Fruit fly (Drosophila melanogaster) whole organism, prepupa: ENCODE results near the gene unk.

Experiments
- CG11294 ChIP-seq: fragments of 200-800 bp; sonication (Bioruptor generic); IDR thresholded peaks from 2 replicates; pipeline ENCODE4 v1.3.6; 2022; ENCODE audit warnings: missing biosample characterization, missing genetic modification characterization
- CG11762 ChIP-seq: fragments of 200-800 bp; sonication (Bioruptor generic); optimal IDR thresholded peaks from 3 replicates; lab custom pipeline; 2016; ENCODE audit warnings: missing biosample characterization, missing genetic modification characterization; ENCODE audit not compliant: insufficient read depth
- CG11902 ChIP-seq: fragments of 200-800 bp; sonication (Bioruptor generic); optimal IDR thresholded peaks from 3 replicates; lab custom pipeline; 2016; ENCODE audit warnings: missing biosample characterization, missing genetic modification characterization
- CG15336 ChIP-seq: fragments of 200-800 bp; sonication (Bioruptor generic); IDR thresholded peaks from 2 replicates; pipeline ENCODE4 v1.3.6; 2022; ENCODE audit warnings: missing biosample characterization, missing genetic modification characterization
- CG3032 ChIP-seq: fragments of 200-800 bp; optimal IDR thresholded peaks from 2 replicates; lab custom pipeline; 2019; ENCODE audit warnings: missing biosample characterization, mild to moderate bottlenecking, missing genetic modification characterization, moderate library complexity
- CG34406 ChIP-seq: fragments of 200-800 bp; sonication (Bioruptor generic); optimal IDR thresholded peaks from 3 replicates; lab custom pipeline; 2016; ENCODE audit warnings: missing biosample characterization, missing genetic modification characterization
- CG3919 ChIP-seq: fragments of 200-800 bp; sonication (Bioruptor generic); optimal IDR thresholded peaks from 3 replicates; lab custom pipeline; 2016; ENCODE audit warnings: missing biosample characterization, missing genetic modification characterization
- CG6163 ChIP-seq: fragments of 200-800 bp; sonication (Bioruptor generic); IDR thresholded peaks from 3 replicates; pipeline ENCODE4 v1.3.6; 2022; ENCODE audit warnings: missing biosample characterization, missing genetic modification characterization
- CG6276 ChIP-seq: fragments of 200-800 bp; sonication (Bioruptor generic); optimal IDR thresholded peaks from 2 replicates; lab custom pipeline; 2017; ENCODE audit warnings: missing biosample characterization, mild to moderate bottlenecking, missing genetic modification characterization
- CG6792 ChIP-seq: fragments of 200-800 bp; sonication (Bioruptor generic); optimal IDR thresholded peaks from 3 replicates; lab custom pipeline; 2016; ENCODE audit warnings: missing biosample characterization, missing genetic modification characterization
- CG6808 ChIP-seq: fragments of 200-800 bp; sonication (Bioruptor generic); optimal IDR thresholded peaks from 3 replicates; lab custom pipeline; 2017; ENCODE audit warnings: missing biosample characterization, missing genetic modification characterization, mild to moderate bottlenecking, moderate library complexity, missing genetic modification reagents
- CG8632 ChIP-seq: fragments of 200-800 bp; sonication (Bioruptor generic); optimal IDR thresholded peaks from 3 replicates; lab custom pipeline; 2016; ENCODE audit warnings: missing biosample characterization, missing genetic modification characterization
- CG9139 ChIP-seq: fragments of 200-800 bp; sonication (Bioruptor generic); optimal IDR thresholded peaks from 3 replicates; lab custom pipeline; 2017; ENCODE audit warnings: missing biosample characterization, mild to moderate bottlenecking, missing genetic modification characterization
- Eip75B ChIP-seq: fragments of 200-800 bp; sonication (Bioruptor generic); optimal IDR thresholded peaks from 3 replicates; lab custom pipeline; 2016; ENCODE audit warnings: missing biosample characterization, missing genetic modification characterization
- Eip78C ChIP-seq: fragments of 200-800 bp; sonication (Bioruptor generic); peaks from one replicate; lab custom pipeline; 2016; ENCODE audit warnings: missing biosample characterization, missing genetic modification characterization
- Ets21C ChIP-seq: fragments of 200-800 bp; sonication (Bioruptor generic); optimal IDR thresholded peaks from 3 replicates; lab custom pipeline; 2016; ENCODE audit warnings: missing biosample characterization, missing genetic modification characterization
- Gug ChIP-seq: fragments of 200-800 bp; sonication (Bioruptor generic); IDR thresholded peaks from 2 replicates; pipeline ENCODE4 v1.3.6; 2022; ENCODE audit warnings: missing biosample characterization, missing genetic modification characterization
- Hr39 ChIP-seq: fragments of 200-800 bp; sonication (Bioruptor generic); optimal IDR thresholded peaks from 2 replicates; lab custom pipeline; 2016; ENCODE audit warnings: missing biosample characterization, missing genetic modification characterization
- Hr4 ChIP-seq: fragments of 200-800 bp; sonication (Bioruptor generic); optimal IDR thresholded peaks from 3 replicates; lab custom pipeline; 2016; ENCODE audit warnings: missing biosample characterization, missing genetic modification characterization
- Met ChIP-seq: fragments of 200-800 bp; sonication (Bioruptor generic); optimal IDR thresholded peaks from 3 replicates; lab custom pipeline; 2016; ENCODE audit warnings: missing biosample characterization, missing genetic modification characterization
- Smox ChIP-seq: fragments of 200-800 bp; sonication (Bioruptor generic); optimal IDR thresholded peaks from 3 replicates; lab custom pipeline; 2016; ENCODE audit warnings: missing biosample characterization, missing genetic modification characterization
- Sox102F ChIP-seq: fragments of 200-800 bp; sonication (Bioruptor generic); optimal IDR thresholded peaks from 2 replicates; lab custom pipeline; 2016; ENCODE audit warnings: missing biosample characterization, mild to moderate bottlenecking, missing genetic modification characterization
- acj6 ChIP-seq: fragments of 200-800 bp; sonication (Bioruptor generic); optimal IDR thresholded peaks from 3 replicates; lab custom pipeline; 2016; ENCODE audit warnings: missing biosample characterization, missing genetic modification characterization
- dac ChIP-seq: fragments of 200-800 bp; sonication (Bioruptor generic); optimal IDR thresholded peaks from 2 replicates; lab custom pipeline; 2017; ENCODE audit warnings: missing biosample characterization, mild to moderate bottlenecking, missing genetic modification characterization
- dsx ChIP-seq: fragments of 200-800 bp; optimal IDR thresholded peaks from 3 replicates; lab custom pipeline; 2019; ENCODE audit warnings: missing biosample characterization, mild to moderate bottlenecking, missing genetic modification characterization, moderate library complexity; ENCODE audit not compliant: poor library complexity, severe bottlenecking
- eg ChIP-seq: fragments of 200-800 bp; sonication (Bioruptor generic); IDR thresholded peaks from 3 replicates; pipeline ENCODE4 v1.3.6; 2022; ENCODE audit warnings: missing biosample characterization, missing genetic modification characterization
- esn ChIP-seq: fragments of 200-800 bp; sonication (Bioruptor generic); optimal IDR thresholded peaks from 2 replicates; lab custom pipeline; 2016; ENCODE audit warnings: missing biosample characterization, mild to moderate bottlenecking, missing genetic modification characterization, moderate library complexity
- fd59A ChIP-seq: fragments of 200-800 bp; sonication (Bioruptor generic); optimal IDR thresholded peaks from 2 replicates; lab custom pipeline; 2017; ENCODE audit warnings: missing biosample characterization, mild to moderate bottlenecking, missing genetic modification characterization, missing genetic modification reagents
- fd85E ChIP-seq: fragments of 200-800 bp; sonication (Bioruptor generic); optimal IDR thresholded peaks from 3 replicates; lab custom pipeline; 2016; ENCODE audit warnings: missing biosample characterization, missing genetic modification characterization
- fkh ChIP-seq: fragments of 200-800 bp; sonication (Bioruptor generic); optimal IDR thresholded peaks from 3 replicates; lab custom pipeline; 2017; ENCODE audit warnings: missing biosample characterization, mild to moderate bottlenecking, missing genetic modification characterization, moderate library complexity
- lz ChIP-seq: fragments of 200-800 bp; sonication (Bioruptor generic); optimal IDR thresholded peaks from 3 replicates; lab custom pipeline; 2016; ENCODE audit warnings: missing biosample characterization, missing genetic modification characterization
- net ChIP-seq: fragments of 200-800 bp; sonication (Bioruptor generic); optimal IDR thresholded peaks from 3 replicates; lab custom pipeline; 2016; ENCODE audit warnings: missing biosample characterization, missing genetic modification characterization
- spab ChIP-seq: fragments of 200-800 bp; sonication (Bioruptor generic); optimal IDR thresholded peaks from 2 replicates; lab custom pipeline; 2017; ENCODE audit warnings: missing biosample characterization, mild to moderate bottlenecking, missing genetic modification characterization, missing genetic modification reagents
- ss ChIP-seq, 2 experiments: fragments of 200-800 bp; sonication (Bioruptor generic); optimal IDR thresholded peaks; 2 replicates in 1 of 2; 3 replicates in 1 of 2; lab custom pipeline; 2017 to 2018; ENCODE audit warnings: mild to moderate bottlenecking in 2 of 2, missing biosample characterization in 2 of 2, missing genetic modification characterization in 2 of 2, moderate library complexity in 1 of 2
- svp ChIP-seq: fragments of 200-800 bp; sonication (Bioruptor generic); peaks from one replicate; lab custom pipeline; 2016; ENCODE audit warnings: missing biosample characterization, missing genetic modification characterization
- vri ChIP-seq: fragments of 200-800 bp; sonication (Bioruptor generic); optimal IDR thresholded peaks from 3 replicates; lab custom pipeline; 2016; ENCODE audit warnings: missing biosample characterization, mild to moderate bottlenecking, missing genetic modification characterization

unk gene

DNA sequence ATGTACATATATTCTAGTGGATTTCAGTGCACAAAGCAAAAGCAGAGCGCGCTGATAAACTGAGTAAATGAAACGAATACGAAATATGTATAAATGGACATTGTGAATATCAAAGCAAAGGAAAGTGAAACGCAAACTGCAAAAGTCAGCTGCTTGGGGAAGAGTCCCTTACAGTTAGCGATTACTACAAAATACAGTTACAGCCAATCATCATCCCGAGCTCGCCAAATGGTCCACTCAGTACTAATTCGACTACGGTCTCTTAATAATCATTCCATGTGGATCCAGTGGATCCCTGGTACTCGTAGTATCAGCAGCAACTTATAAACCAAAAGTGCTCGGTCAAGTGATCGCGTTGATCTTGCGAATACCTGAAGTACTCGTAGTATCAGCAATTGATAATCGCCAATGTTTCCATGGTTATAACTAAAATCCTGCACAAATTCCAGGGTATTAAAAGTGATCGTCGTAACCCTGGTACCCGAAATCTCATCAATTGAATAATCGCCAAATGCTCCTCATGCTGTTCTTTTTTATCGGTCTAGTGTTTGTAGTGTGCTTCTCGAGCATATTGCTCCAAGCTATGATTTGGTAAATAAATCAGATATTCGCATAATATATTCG lies 24.2 kb upstream of the unk start:
- TF ChIP-seq Eip78C (GFP tag; lab: Kevin White, UChicago): peak; percentile 43
- no peak for TF ChIP-seq ss (GFP tag; optimal IDR thresholded peaks at IDR 0.05; lab: Kevin White, UChicago)
- no peak for TF ChIP-seq Smox

DNA sequence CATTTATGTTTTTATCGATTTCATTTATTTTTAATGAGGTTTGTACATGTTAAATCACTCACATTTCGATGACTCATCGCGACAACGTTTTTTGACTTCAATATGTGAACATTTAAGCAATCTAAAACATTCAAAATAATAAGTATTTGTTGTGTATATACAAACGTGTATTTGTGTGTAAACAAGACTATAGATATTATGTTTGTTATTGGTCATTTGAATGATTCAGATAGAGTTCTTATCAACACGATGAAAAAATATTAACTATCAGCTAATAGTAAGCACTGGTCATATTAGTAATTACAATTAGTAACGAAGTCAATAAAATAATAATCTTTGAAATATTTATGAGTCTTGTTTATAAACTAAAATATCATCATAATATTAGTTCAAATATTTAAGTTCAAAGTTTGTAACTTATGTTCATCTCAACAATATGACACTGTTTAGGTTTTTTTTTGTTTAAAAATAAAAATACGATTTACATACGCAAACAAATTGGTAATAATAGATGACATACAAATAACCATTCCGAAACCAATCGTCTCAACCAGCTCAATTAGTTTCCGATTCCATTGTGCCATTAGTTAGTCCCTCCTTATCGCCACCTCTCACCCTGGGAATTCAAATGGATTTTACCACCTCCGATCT lies 23.4 kb upstream of the unk start:
- TF ChIP-seq CG6808 (GFP tag; lab: Kevin White, UChicago) (no peak), svp (GFP tag; lab: Kevin White, UChicago) (peak; percentile 89), Sox102F (GFP tag; lab: Kevin White, UChicago) (no peak), CG11294 (GFP tag; lab: Robert Waterston, UW) (no peak)

DNA sequence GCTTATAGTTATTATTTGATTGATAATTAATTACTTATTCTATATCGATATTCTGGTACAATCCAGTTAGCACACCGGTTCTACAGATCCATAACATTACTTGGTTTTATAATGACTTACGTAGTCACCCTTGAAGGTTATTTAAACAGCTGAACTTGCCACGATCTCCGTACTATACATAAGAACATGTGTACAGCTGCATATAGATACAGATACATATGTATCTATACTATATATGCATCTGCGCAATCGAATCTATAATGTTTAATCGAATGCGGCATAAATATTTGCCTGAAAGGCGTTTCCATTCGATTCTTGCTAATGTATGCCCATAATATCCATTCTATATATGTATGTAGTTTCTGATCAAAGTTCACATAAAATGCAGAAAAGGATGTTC lies 21.7 kb upstream of the unk start:
- no peak for TF ChIP-seq vri
- no peak for TF ChIP-seq CG3032 (tag; lab: Kevin White, UChicago)
- peak; percentile 25 for TF ChIP-seq Eip78C (GFP tag; lab: Kevin White, UChicago)
- TF ChIP-seq fkh: peak; percentile 21
- TF ChIP-seq CG6163 (GFP tag; lab: Robert Waterston, UW): no peak
- TF ChIP-seq, all 60 proteins: peak for 2

DNA sequence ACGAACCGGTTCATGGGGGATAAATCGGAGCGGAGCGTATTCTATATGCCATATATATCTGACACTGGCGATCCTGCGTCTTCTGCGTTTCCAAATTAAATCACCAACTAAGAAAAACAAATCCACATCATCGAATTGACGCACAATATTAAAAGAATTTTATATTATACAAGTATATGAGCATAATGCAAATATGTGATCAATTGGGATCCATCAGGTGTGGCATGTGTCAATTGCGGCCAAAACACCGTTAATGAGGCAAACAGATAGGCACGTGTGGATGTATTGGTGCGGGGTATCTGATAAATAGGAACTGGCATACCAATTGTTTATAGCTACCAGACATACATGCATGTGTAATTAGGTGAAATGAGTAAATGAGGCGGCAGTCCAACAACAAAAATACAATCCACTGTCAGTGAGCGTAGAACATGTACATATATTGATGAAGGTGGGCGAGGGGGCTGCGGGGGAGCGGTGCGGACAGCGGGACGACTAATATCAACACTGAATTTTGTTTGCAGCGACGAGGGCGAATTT lies 20.5 kb upstream of the unk start:
- TF ChIP-seq eg (GFP tag; lab: Robert Waterston, UW) (0 out of 3 replicates have a peak, but pooled peaks have one; percentile 15), CG15336 (GFP tag; lab: Robert Waterston, UW) (no peak), fkh (peak; percentile 81), Eip78C (GFP tag; lab: Kevin White, UChicago) (peak; percentile 39), svp (GFP tag; lab: Kevin White, UChicago) (peak; percentile 7)

DNA sequence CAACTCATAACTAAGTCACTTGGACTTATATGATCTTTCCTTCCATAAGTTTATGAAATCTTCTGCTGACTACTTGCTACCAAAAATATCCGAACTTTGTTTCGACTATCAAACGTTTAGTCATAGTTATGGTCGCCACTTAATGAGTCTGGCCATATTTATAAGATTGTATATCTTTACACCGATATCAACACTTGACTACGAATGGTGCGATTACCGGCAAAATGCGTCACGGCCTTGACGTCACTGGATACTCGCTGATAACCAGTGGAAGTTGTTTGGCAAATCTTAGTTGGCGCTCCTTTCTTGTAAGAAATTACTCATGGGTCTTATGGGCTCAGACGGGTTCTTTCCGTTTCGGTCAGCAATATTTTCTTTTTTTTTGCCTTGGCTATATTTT lies 19.8 kb upstream of the unk start:
- TF ChIP-seq lz (GFP tag; lab: Kevin White, UChicago) (no peak), Hr39 (no peak), Gug (GFP tag; lab: Robert Waterston, UW) (no peak), acj6 (GFP tag; lab: Kevin White, UChicago) (no peak)

DNA sequence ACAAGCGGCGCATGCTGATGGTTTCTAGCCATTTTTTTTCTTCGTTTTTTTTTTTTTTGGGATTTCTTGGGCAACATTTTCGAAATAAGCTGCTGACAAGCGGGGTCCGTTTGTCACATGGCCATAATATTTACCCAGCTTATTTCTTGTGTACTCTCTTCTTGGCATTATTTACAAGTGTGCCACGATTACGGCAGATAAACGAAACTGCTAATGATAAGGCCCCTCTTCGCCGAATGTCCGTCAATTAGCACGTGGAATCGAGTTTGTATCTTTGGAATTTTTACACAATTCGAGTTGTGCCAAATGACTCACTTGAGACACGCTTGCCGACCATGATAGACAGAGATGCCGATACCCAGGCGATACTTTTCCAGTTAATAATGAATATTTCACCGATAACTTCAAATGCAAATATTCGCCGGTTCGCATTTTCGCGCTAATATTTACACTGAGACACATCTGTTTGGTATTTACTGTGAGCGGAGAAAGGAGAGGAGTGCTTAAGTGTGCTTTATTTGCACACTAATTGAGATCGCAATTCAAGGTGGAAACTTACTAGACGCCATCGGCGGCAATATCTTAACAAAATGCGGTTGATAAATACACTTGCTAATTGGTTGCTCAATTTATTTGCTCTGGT lies 18.9 kb upstream of the unk start:
- TF ChIP-seq Sox102F (GFP tag; lab: Kevin White, UChicago) (peak; percentile 60), acj6 (GFP tag; lab: Kevin White, UChicago) (peak; percentile 20), CG11294 (GFP tag; lab: Robert Waterston, UW) (no peak), CG9139 (GFP tag; lab: Kevin White, UChicago) (peak; percentile 10), Eip75B (GFP tag; lab: Kevin White, UChicago) (peak; percentile 17), CG11762 (no peak), Ets21C (GFP tag; lab: Kevin White, UChicago) (no peak), vri (peak; percentile 24), Met (peak; percentile 29), CG6276 (GFP tag; lab: Kevin White, UChicago) (no peak), fkh (peak; percentile 95), svp (GFP tag; lab: Kevin White, UChicago) (no peak), net (GFP tag; lab: Kevin White, UChicago) (peak; percentile 62), CG3032 (tag; lab: Kevin White, UChicago) (no peak), CG6163 (GFP tag; lab: Robert Waterston, UW) (peak; percentile 54; the same call in 2 of the 3 replicates), Smox (no peak), spab (GFP tag; lab: Kevin White, UChicago) (no peak), Hr39 (no peak), CG3919 (peak; percentile 23), CG34406 (peak; percentile 19), dac (GFP tag; lab: Kevin White, UChicago) (no peak), CG6792 (GFP tag; lab: Kevin White, UChicago) (peak; percentile 32), esn (GFP tag; lab: Kevin White, UChicago) (peak; percentile 31), Eip78C (GFP tag; lab: Kevin White, UChicago) (peak; percentile 86), lz (GFP tag; lab: Kevin White, UChicago) (no peak), dsx (GFP tag; lab: Kevin White, UChicago) (no peak), CG11902 (no peak), fd59A (GFP tag; lab: Kevin White, UChicago) (peak; percentile 4), Hr4 (no peak), CG6808 (GFP tag; lab: Kevin White, UChicago) (peak; percentile 23), CG8632 (GFP tag; lab: Kevin White, UChicago) (peak; percentile 21), fd85E (peak; percentile 16)
